Fruit fly (Drosophila melanogaster): Measurements from ENCODE around the gene CG34299.

Gene CG34299

DNA sequence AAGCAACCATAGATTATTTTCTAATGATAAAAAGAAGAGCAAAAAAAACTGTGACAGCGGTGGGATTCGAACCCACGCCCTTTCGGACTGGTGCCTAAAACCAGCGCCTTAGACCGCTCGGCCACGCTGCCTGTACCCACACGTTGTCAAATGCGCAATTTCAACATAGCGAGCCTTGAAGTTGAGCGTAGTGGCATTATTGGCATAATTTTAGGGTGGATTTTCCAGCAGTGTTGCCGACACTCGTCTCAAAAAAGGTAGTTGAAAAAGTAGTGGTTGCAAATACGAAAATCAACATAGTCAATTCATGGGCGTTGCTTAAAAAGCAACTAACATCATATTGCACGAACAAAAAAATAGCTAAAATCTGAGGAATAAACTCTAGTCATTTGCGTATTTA is 818 bp upstream of the CG34299 start (continued):
- TF ChIP-seq CG12744 (GFP tag; optimal IDR thresholded peaks at IDR 0.05), result no peak
- peak; percentile 90 for TF ChIP-seq CG6791 (GFP tag; IDR thresholded peaks at IDR 0.05; ENCODE audit: partially characterized antibody)
- no peak for TF ChIP-seq schlank (tag; optimal IDR thresholded peaks at IDR 0.05)
- no peak for TF ChIP-seq pho (GFP tag; optimal IDR thresholded peaks at IDR 0.05)
- TF ChIP-seq ab (GFP tag; optimal IDR thresholded peaks at IDR 0.05), result no peak
- no peak for TF ChIP-seq CG7839 (tag; optimal IDR thresholded peaks at IDR 0.05)
- peak; percentile 40 for TF ChIP-seq CG6689 (GFP tag; IDR thresholded peaks at IDR 0.05)
- TF ChIP-seq ash1 (GFP tag; optimal IDR thresholded peaks at IDR 0.05), result no peak
- TF ChIP-seq ham (GFP tag; IDR thresholded peaks at IDR 0.05), result no peak
- no peak for TF ChIP-seq tup (GFP tag; optimal IDR thresholded peaks at IDR 0.05)
- no peak for TF ChIP-seq slou (GFP tag; optimal IDR thresholded peaks at IDR 0.05)
- TF ChIP-seq zfh1 (GFP tag; IDR thresholded peaks at IDR 0.05), result no peak
- TF ChIP-seq Hand (GFP tag; optimal IDR thresholded peaks at IDR 0.05), result no peak
- no peak for TF ChIP-seq hth (optimal IDR thresholded peaks at IDR 0.05)

DNA sequence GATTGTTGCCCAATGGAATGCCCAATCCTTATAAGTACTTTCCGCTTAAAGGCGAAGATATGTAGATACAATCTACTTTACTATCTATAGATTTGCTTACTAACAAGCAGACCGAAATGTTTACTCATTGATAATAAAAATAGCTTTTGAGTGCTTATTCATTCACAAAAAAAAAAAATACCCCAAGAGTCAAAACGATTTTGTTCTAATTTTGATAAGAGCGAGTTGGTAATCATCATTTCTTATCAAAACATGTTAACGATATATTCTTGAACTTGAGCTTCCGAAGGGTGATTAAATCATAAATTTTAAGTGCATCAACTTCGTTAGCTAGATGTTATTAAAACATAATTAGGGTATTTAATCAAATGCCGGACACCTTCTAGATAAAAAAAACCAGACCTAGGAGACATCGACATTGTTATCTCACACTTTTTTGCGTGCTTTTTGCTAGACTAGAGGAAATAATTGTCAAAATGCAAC is 1.2 kb downstream of the CG34299 start, which contains the start of gene CG9682:
CG9682 (plus strand) TSS at position 433 of the 483 bp plus-strand sequence.
- TF ChIP-seq grn (GFP tag; optimal IDR thresholded peaks at IDR 0.05) (peak; percentile 47), CG12299 (tag; optimal IDR thresholded peaks at IDR 0.05) (no peak), lab (GFP tag; optimal IDR thresholded peaks at IDR 0.05) (peak; percentile 46), CG17328 (GFP tag; IDR thresholded peaks at IDR 0.05) (no peak), exex (tag; optimal IDR thresholded peaks at IDR 0.05) (peak; percentile 57), sug (tag; optimal IDR thresholded peaks at IDR 0.05) (peak; percentile 53), sd (tag; optimal IDR thresholded peaks at IDR 0.05) (peak; percentile 2)

DNA sequence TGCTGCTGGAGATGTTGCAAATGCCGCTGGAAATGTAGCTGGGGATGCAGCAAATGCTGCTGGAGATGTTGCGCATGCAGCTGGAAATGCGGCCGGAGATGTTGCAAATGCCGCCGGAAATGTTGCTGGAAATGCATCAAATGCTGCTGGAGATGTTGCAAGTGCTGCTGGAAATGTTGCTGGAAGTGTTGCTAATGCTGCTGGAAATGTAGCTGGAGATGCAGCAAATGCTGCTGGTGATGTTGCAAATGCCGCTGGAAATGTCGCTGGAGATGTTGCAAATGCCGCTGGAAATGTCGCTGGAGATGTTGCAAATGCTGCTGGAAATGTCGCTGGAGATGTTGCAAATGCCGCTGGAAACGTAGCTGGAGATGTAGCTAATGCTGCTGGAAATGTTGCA is 2.9 kb downstream of the CG34299 start:
- TF ChIP-seq CG1529 (GFP tag; optimal IDR thresholded peaks at IDR 0.05) (peak; percentile 75), Nf-YC (tag; optimal IDR thresholded peaks at IDR 0.05) (no peak), vnd (GFP tag; IDR thresholded peaks at IDR 0.05; ENCODE audit: partially characterized antibody) (no peak), CG11504 (tag; optimal IDR thresholded peaks at IDR 0.05) (peak; percentile 94)

DNA sequence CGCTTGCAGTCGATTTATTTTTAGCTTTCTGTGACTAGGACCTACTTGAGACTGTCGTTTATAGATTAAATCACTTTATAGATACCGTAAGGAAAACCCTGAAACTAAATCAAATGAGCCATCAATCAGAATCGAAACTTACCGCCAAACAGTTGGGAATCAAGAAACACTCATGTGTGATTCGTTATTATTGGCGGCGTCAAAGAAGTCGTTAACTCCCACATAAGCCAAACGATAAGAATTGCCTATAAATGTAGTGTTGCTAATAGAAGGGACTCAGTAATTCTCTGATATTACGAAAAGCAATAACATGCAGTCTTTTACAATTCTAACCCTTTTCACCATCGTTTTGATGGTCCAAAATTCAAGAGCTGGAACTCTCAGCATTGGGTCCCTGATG is 3.5 kb downstream of the CG34299 start, which contains the start of gene CG18404:
CG18404 (plus strand) TSS at position 301 of the 400 bp plus-strand sequence.
- TF ChIP-seq D (optimal IDR thresholded peaks at IDR 0.05) (no peak), D (GFP tag; optimal IDR thresholded peaks at IDR 0.05) (no peak), croc (GFP tag; conservative IDR thresholded peaks at IDR 0.05) (no peak), sr (GFP tag; IDR thresholded peaks at IDR 0.05) (no peak), slou (GFP tag; optimal IDR thresholded peaks at IDR 0.05) (no peak), CG3163 (GFP tag; optimal IDR thresholded peaks at IDR 0.05) (no peak), CG10366 (GFP tag; IDR thresholded peaks at IDR 0.05) (no peak), luna (GFP tag; optimal IDR thresholded peaks at IDR 0.05) (no peak)

DNA sequence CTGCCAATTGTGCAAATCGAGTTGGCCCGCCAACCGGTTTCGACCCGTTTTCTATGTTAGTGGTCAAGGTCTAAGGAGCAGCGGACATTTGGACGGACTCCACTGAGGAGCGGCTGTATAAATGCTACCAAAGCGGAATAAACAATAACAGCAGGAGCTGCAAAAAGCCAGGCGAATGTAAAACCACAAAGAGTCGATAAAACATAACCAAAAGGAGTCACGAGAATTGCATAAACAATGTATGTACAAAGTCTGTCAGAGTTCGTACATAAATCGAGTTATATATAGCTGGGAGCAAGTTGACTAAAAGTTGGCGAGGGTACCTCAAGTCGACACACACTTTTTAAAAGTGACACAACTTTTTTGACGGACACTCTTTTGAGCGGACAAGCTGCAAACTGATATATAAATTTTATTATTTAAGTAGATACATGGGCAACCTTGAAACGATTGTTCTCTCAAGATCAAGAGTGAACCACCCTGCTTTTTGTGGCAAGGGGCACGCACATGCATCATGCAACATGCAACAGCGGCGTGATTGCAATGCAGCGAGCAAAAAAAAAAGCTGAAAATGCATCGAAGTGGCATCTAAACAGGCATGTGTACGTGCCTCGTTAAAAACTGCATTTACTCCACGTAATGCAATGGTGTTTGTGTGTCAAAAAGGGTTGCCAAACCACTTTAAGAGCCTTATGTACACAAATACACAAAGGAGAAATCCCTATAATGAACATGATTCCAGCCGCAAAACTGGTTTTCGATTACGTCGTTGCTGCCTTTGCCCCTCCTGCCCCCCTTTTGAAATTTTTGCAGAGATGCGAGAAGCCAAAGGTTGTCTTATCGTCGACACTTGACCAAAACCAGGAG is 6.1 kb downstream of the CG34299 start:
- TF ChIP-seq hbn (GFP tag; IDR thresholded peaks at IDR 0.05; ENCODE audit: partially characterized antibody), result no peak
- no peak for TF ChIP-seq CG10274 (GFP tag; optimal IDR thresholded peaks at IDR 0.05)
- TF ChIP-seq Atf6 (GFP tag; IDR thresholded peaks at IDR 0.05), result no peak
- no peak for TF ChIP-seq peb (GFP tag; IDR thresholded peaks at IDR 0.05)
- TF ChIP-seq CG15601 (tag; optimal IDR thresholded peaks at IDR 0.05), result no peak
- no peak for TF ChIP-seq Sox102F (GFP tag; optimal IDR thresholded peaks at IDR 0.05)
- TF ChIP-seq CG31365 (tag; optimal IDR thresholded peaks at IDR 0.05), result no peak
- TF ChIP-seq HLH54F (GFP tag; optimal IDR thresholded peaks at IDR 0.05), result no peak
- TF ChIP-seq CG1603 (tag; optimal IDR thresholded peaks at IDR 0.05), result peak; percentile 51
- TF ChIP-seq bcd (GFP tag; optimal IDR thresholded peaks at IDR 0.05), result no peak
- TF ChIP-seq emc (GFP tag; optimal IDR thresholded peaks at IDR 0.05), result no peak
- TF ChIP-seq CG12942 (GFP tag; optimal IDR thresholded peaks at IDR 0.05), result no peak
- TF ChIP-seq chinmo (GFP tag; IDR thresholded peaks at IDR 0.05; ENCODE audit: partially characterized antibody), result no peak

Measured in whole organism, embryonic.